Worm (Caenorhabditis elegans) whole organism, L2 larva: Measurements from ENCODE around the gene srw-121.

Experiments
- F13H6.1 ChIP-seq: sonication (generic microtip); optimal IDR thresholded peaks from 2 replicates; lab custom pipeline; 2016; ENCODE audit warnings: missing genetic modification characterization, missing compliant biosample characterization
- R02D3.7 ChIP-seq: fragments of 150-350 bp; optimal IDR thresholded peaks from 2 replicates; lab custom pipeline; 2014; ENCODE audit warnings: missing biosample characterization, missing genetic modification characterization
- blmp-1 ChIP-seq: sonication (generic microtip); optimal IDR thresholded peaks from 2 replicates; lab custom pipeline; 2017; ENCODE audit warnings: missing genetic modification characterization, mild to moderate bottlenecking, missing compliant biosample characterization, antibody characterized with exemption, moderate library complexity; ENCODE audit not compliant: insufficient read depth
- ceh-16 ChIP-seq: fragments of 150-350 bp; optimal IDR thresholded peaks from 2 replicates; lab custom pipeline; 2014; ENCODE audit warnings: missing biosample characterization, missing genetic modification characterization
- ceh-82 ChIP-seq: fragments of 150-350 bp; optimal IDR thresholded peaks from 2 replicates; lab custom pipeline; 2014; ENCODE audit warnings: missing biosample characterization, missing genetic modification characterization
- egl-27 ChIP-seq: sonication (generic microtip); optimal IDR thresholded peaks from 3 replicates; lab custom pipeline; 2017; ENCODE audit warnings: missing biosample characterization, missing genetic modification reagents, missing genetic modification characterization
- lin-39 ChIP-seq: fragments of 150-350 bp; optimal IDR thresholded peaks from 2 replicates; lab custom pipeline; 2014; ENCODE audit warnings: missing biosample characterization, missing genetic modification reagents, missing genetic modification characterization
- nhr-11 ChIP-seq: fragments of 150-350 bp; optimal IDR thresholded peaks from 2 replicates; lab custom pipeline; 2014; ENCODE audit warnings: missing biosample characterization, missing genetic modification characterization
- nhr-12 ChIP-seq: fragments of 150-350 bp; optimal IDR thresholded peaks from 2 replicates; lab custom pipeline; 2014; ENCODE audit warnings: missing biosample characterization, missing genetic modification characterization
- nhr-237 ChIP-seq: fragments of 150-350 bp; optimal IDR thresholded peaks from 2 replicates; lab custom pipeline; 2014; ENCODE audit warnings: missing biosample characterization, missing genetic modification characterization
- nhr-25 ChIP-seq: fragments of 150-350 bp; sonication (generic microtip); optimal IDR thresholded peaks from 3 replicates; lab custom pipeline; 2014; ENCODE audit warnings: missing biosample characterization, missing genetic modification characterization
- unc-62 ChIP-seq: fragments of 150-350 bp; optimal IDR thresholded peaks from 2 replicates; lab custom pipeline; 2014; ENCODE audit warnings: missing biosample characterization, missing genetic modification reagents, missing genetic modification characterization

DNA sequence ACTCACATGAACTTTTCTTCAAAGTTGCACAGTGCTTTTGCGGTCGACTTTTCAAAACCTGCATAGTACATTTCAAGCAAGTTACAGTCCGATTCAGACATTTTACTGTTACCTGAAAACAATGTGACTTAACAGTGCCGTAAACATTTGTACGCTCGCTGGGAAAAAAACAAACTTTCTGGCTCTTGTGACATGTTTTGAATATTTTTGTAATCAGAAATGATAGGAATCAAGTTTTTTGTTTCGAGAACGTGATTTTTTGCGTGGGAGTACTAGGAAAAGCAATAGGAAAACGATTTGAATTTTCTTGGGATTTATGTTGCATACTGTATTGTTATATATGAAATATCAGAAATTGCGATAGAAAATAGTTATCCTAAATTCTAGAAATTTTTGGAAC is 4.7 kb upstream of the srw-121 start, which contains the start of gene srw-120:
- TF ChIP-seq F13H6.1 (no peak), unc-62 (no peak), lin-39 (tag; lab: Kevin White, UChicago) (no peak), ceh-82 (tag; lab: Kevin White, UChicago) (no peak), egl-27 (tag; lab: Kevin White, UChicago) (no peak), R02D3.7 (tag; lab: Kevin White, UChicago) (no peak), nhr-25 (tag; lab: Kevin White, UChicago) (no peak), ceh-16 (tag; lab: Kevin White, UChicago) (no peak), blmp-1 (tag; lab: Kevin White, UChicago) (no peak), nhr-11 (tag; lab: Kevin White, UChicago) (no peak), nhr-12 (tag; lab: Kevin White, UChicago) (no peak), nhr-237 (tag; lab: Kevin White, UChicago) (no peak)
